Comparison of ENCODE assay signal across 2 fruit fly cellular contexts in genomic region chr2L:7811249-7812002, dm6.
A peak's percentile ranks its signal among the peaks of the same experiment; 100 is the strongest.
TF ChIP-seq lines count a peak whose summit lies in the region.

TSS of gene LanB1 (plus strand) at chr2L:7811438.

TF ChIP-seq in whole organism, embryonic, 481 proteins besides CTCF, POLR2A, EP300 and RAD21 (continued from another document and continues in another):
- 0 out of 2 replicates have a peak, but pooled peaks have one; percentile 12 for TF ChIP-seq slbo (GFP tag; IDR thresholded peaks at IDR 0.05; lab: Robert Waterston, UW)
- no peak for TF ChIP-seq sug (tag; optimal IDR thresholded peaks at IDR 0.05; lab: Kevin White, UChicago)
- TF ChIP-seq insv (GFP tag; optimal IDR thresholded peaks at IDR 0.05; lab: Kevin White, UChicago) = peak in 1 of 2 experiments; percentile 33
- TF ChIP-seq Drgx (GFP tag; IDR thresholded peaks at IDR 0.05; lab: Robert Waterston, UW) = peak; percentile 40
- TF ChIP-seq CG17359 (tag; optimal IDR thresholded peaks at IDR 0.05; lab: Kevin White, UChicago) = peak; percentile 39
- peak; percentile 43 for TF ChIP-seq Dp (GFP tag; optimal IDR thresholded peaks at IDR 0.05; lab: Kevin White, UChicago)
- no peak for TF ChIP-seq CG8290 (GFP tag; optimal IDR thresholded peaks at IDR 0.05; lab: Kevin White, UChicago)
- TF ChIP-seq CG8290 (tag; optimal IDR thresholded peaks at IDR 0.05; lab: Kevin White, UChicago) = peak in 1 of 2 experiments; percentile 57
- peak; percentile 39 for TF ChIP-seq trem (tag; optimal IDR thresholded peaks at IDR 0.05; lab: Kevin White, UChicago)
- TF ChIP-seq CG11247 (GFP tag; IDR thresholded peaks at IDR 0.05; lab: Robert Waterston, UW) = no peak
- TF ChIP-seq gro (GFP tag; optimal IDR thresholded peaks at IDR 0.05; lab: Kevin White, UChicago) = peak; percentile 40
- peak; percentile 36 to 44 for TF ChIP-seq Trl (optimal IDR thresholded peaks at IDR 0.05; lab: Kevin White, UChicago)
- TF ChIP-seq Trl (GFP tag; optimal IDR thresholded peaks at IDR 0.05; lab: Kevin White, UChicago) = no peak
- no peak for TF ChIP-seq Nf-YC (tag; optimal IDR thresholded peaks at IDR 0.05; lab: Kevin White, UChicago)
- peak; percentile 60; the same call in 2 of the 3 replicates for TF ChIP-seq z (GFP tag; IDR thresholded peaks at IDR 0.05; lab: Robert Waterston, UW)
- peak; percentile 52; the same call in 1 of the 3 replicates for TF ChIP-seq CG34422 (GFP tag; IDR thresholded peaks at IDR 0.05; lab: Robert Waterston, UW)
- peak; percentile 60; the same call in 1 of the 2 replicates for TF ChIP-seq rib (GFP tag; IDR thresholded peaks at IDR 0.05; lab: Robert Waterston, UW)
- peak; percentile 28 for TF ChIP-seq Deaf1 (tag; optimal IDR thresholded peaks at IDR 0.05; lab: Kevin White, UChicago)
- no peak for TF ChIP-seq CG11723 (GFP tag; optimal IDR thresholded peaks at IDR 0.05; lab: Kevin White, UChicago)
- TF ChIP-seq Awh (GFP tag; IDR thresholded peaks at IDR 0.05; lab: Robert Waterston, UW) = peak; percentile 36; the same call in 1 of the 2 replicates
- no peak for TF ChIP-seq CG14965 (GFP tag; optimal IDR thresholded peaks at IDR 0.05; lab: Kevin White, UChicago; ENCODE audit: borderline replicate concordance)
- TF ChIP-seq HLH4C (GFP tag; IDR thresholded peaks at IDR 0.05; lab: Robert Waterston, UW; ENCODE audit: partially characterized antibody) = peak; percentile 61; the same call in 1 of the 3 replicates
- TF ChIP-seq CG16813 (GFP tag; IDR thresholded peaks at IDR 0.05; lab: Robert Waterston, UW; ENCODE audit: partially characterized antibody) = peak; percentile 42
- no peak for TF ChIP-seq Elba2 (GFP tag; optimal IDR thresholded peaks at IDR 0.05; lab: Kevin White, UChicago)
- no peak for TF ChIP-seq Atf6 (GFP tag; IDR thresholded peaks at IDR 0.05; lab: Robert Waterston, UW)
- TF ChIP-seq Kr (GFP tag; optimal IDR thresholded peaks at IDR 0.05; lab: Kevin White, UChicago) = peak; percentile 18
- peak; percentile 94 for TF ChIP-seq CG11560 (tag; IDR thresholded peaks at IDR 0.05; lab: Robert Waterston, UW)
- peak; percentile 44 for TF ChIP-seq twi (tag; optimal IDR thresholded peaks at IDR 0.05; lab: Kevin White, UChicago)
- TF ChIP-seq CG13775 (GFP tag; optimal IDR thresholded peaks at IDR 0.05; lab: Kevin White, UChicago) = no peak
- TF ChIP-seq ci (GFP tag; IDR thresholded peaks at IDR 0.05; lab: Robert Waterston, UW) = peak; percentile 74; the same call in 2 of the 3 replicates
- peak; percentile 14 for TF ChIP-seq nom (GFP tag; optimal IDR thresholded peaks at IDR 0.05; lab: Kevin White, UChicago)
- peak; percentile 2 for TF ChIP-seq CG13624 (GFP tag; optimal IDR thresholded peaks at IDR 0.05; lab: Kevin White, UChicago)
- TF ChIP-seq CG12659 (GFP tag; optimal IDR thresholded peaks at IDR 0.05; lab: Kevin White, UChicago) = peak; percentile 46
- 0 out of 2 replicates have a peak, but pooled peaks have one; percentile 14 for TF ChIP-seq bowl (GFP tag; IDR thresholded peaks at IDR 0.05; lab: Robert Waterston, UW)
- TF ChIP-seq Oli (tag; optimal IDR thresholded peaks at IDR 0.05; lab: Kevin White, UChicago) = no peak
- peak; percentile 58 for TF ChIP-seq stwl (tag; optimal IDR thresholded peaks at IDR 0.05; lab: Kevin White, UChicago)
- TF ChIP-seq Sox102F (GFP tag; optimal IDR thresholded peaks at IDR 0.05; lab: Kevin White, UChicago) = no peak
- peak; percentile 32; the same call in 1 of the 2 replicates for TF ChIP-seq Scr (GFP tag; IDR thresholded peaks at IDR 0.05; lab: Robert Waterston, UW; ENCODE audit: partially characterized antibody)
- peak; percentile 29; the same call in 1 of the 2 replicates for TF ChIP-seq ara (GFP tag; IDR thresholded peaks at IDR 0.05; lab: Robert Waterston, UW)
- peak; percentile 26 for TF ChIP-seq MESR4 (GFP tag; optimal IDR thresholded peaks at IDR 0.05; lab: Kevin White, UChicago)
- peak; percentile 54 for TF ChIP-seq E2f2 (GFP tag; IDR thresholded peaks at IDR 0.05; lab: Robert Waterston, UW)
- TF ChIP-seq CG4707 (GFP tag; optimal IDR thresholded peaks at IDR 0.05; lab: Kevin White, UChicago) = peak; percentile 1
- TF ChIP-seq Fer1 (GFP tag; optimal IDR thresholded peaks at IDR 0.05; lab: Kevin White, UChicago) = peak; percentile 1
- TF ChIP-seq Dll (GFP tag; IDR thresholded peaks at IDR 0.05; lab: Robert Waterston, UW; ENCODE audit: partially characterized antibody) = peak; percentile 53; the same call in 1 of the 4 replicates
- TF ChIP-seq sqz (GFP tag; optimal IDR thresholded peaks at IDR 0.05; lab: Kevin White, UChicago) = peak; percentile 26
- TF ChIP-seq CG32767 (GFP tag; IDR thresholded peaks at IDR 0.05; lab: Robert Waterston, UW) = peak; percentile 77
- TF ChIP-seq pzg (GFP tag; optimal IDR thresholded peaks at IDR 0.05; lab: Kevin White, UChicago) = peak; percentile 34
- TF ChIP-seq CG17829 (tag; optimal IDR thresholded peaks at IDR 0.05; lab: Kevin White, UChicago) = peak; percentile 7
- TF ChIP-seq CG6654 (GFP tag; optimal IDR thresholded peaks at IDR 0.05; lab: Kevin White, UChicago) = no peak
- TF ChIP-seq CG42726 (GFP tag; IDR thresholded peaks at IDR 0.05; lab: Robert Waterston, UW; ENCODE audit: partially characterized antibody) = peak; percentile 68; the same call in 1 of the 2 replicates
- TF ChIP-seq vvl (GFP tag; IDR thresholded peaks at IDR 0.05; lab: Robert Waterston, UW) = peak; percentile 47; the same call in 1 of the 2 replicates
- TF ChIP-seq CG6765 (GFP tag; optimal IDR thresholded peaks at IDR 0.05; lab: Kevin White, UChicago) = peak; percentile 30
- TF ChIP-seq cg (GFP tag; optimal IDR thresholded peaks at IDR 0.05; lab: Kevin White, UChicago) = peak; percentile 86
- peak; percentile 55 for TF ChIP-seq CG1832 (GFP tag; optimal IDR thresholded peaks at IDR 0.05; lab: Kevin White, UChicago)
- peak; percentile 76 for TF ChIP-seq bbx (GFP tag; IDR thresholded peaks at IDR 0.05; lab: Robert Waterston, UW; ENCODE audit: partially characterized antibody)
- 0 out of 2 replicates have a peak, but pooled peaks have one; percentile 50 for TF ChIP-seq crol (GFP tag; IDR thresholded peaks at IDR 0.05; lab: Robert Waterston, UW)
- no peak for TF ChIP-seq pan (optimal IDR thresholded peaks at IDR 0.05; lab: Kevin White, UChicago)
- TF ChIP-seq pan (GFP tag; optimal IDR thresholded peaks at IDR 0.05 in 1 of 2, IDR thresholded peaks at IDR 0.05 in 1 of 2) = peak in 1 of 2 experiments; percentile 5
- peak; percentile 44; the same call in 1 of the 2 replicates for TF ChIP-seq sob (GFP tag; IDR thresholded peaks at IDR 0.05; lab: Robert Waterston, UW)
- peak; percentile 99 for TF ChIP-seq CG16863 (GFP tag; optimal IDR thresholded peaks at IDR 0.05; lab: Kevin White, UChicago)
- no peak for TF ChIP-seq CG7372 (GFP tag; IDR thresholded peaks at IDR 0.05; lab: Robert Waterston, UW)

TF ChIP-seq in whole organism, prepupa, 60 proteins besides CTCF, POLR2A, EP300 and RAD21 (continued from another document):
- no peak for TF ChIP-seq CG7368 (GFP tag; optimal IDR thresholded peaks at IDR 0.05; lab: Kevin White, UChicago)
- TF ChIP-seq esn (GFP tag; optimal IDR thresholded peaks at IDR 0.05; lab: Kevin White, UChicago) = no peak
- TF ChIP-seq eg (GFP tag; IDR thresholded peaks at IDR 0.05; lab: Robert Waterston, UW) = 0 out of 3 replicates have a peak, but pooled peaks have one; percentile 40
- peak; percentile 2 for TF ChIP-seq CG6808 (GFP tag; optimal IDR thresholded peaks at IDR 0.05; lab: Kevin White, UChicago)
- TF ChIP-seq ss (GFP tag; optimal IDR thresholded peaks at IDR 0.05; lab: Kevin White, UChicago) = peak; percentile 21 to 51
- TF ChIP-seq CG8119 (GFP tag; IDR thresholded peaks at IDR 0.05; lab: Robert Waterston, UW) = peak; percentile 47; the same call in 1 of the 3 replicates
- no peak for TF ChIP-seq CG1621 (tag; optimal IDR thresholded peaks at IDR 0.05; lab: Kevin White, UChicago)
- TF ChIP-seq CG11294 (GFP tag; IDR thresholded peaks at IDR 0.05; lab: Robert Waterston, UW) = no peak; the same call in 1 of the 2 replicates
TF ChIP-seq in whole organism, prepupa: peak in this region for 11.
